Fruit fly (Drosophila melanogaster) whole organism, embryonic: ENCODE measurements around the gene CG31131.

Experiments used
- Adf1 ChIP-seq: fragments of 200-800 bp; sonication (Bioruptor generic); IDR thresholded peaks from 2 replicates; pipeline ENCODE4 v1.3.6; 2022; ENCODE audit warnings: missing biosample characterization, missing genetic modification characterization
- CG10209 ChIP-seq: fragments of 200-800 bp; sonication (Bioruptor generic); optimal IDR thresholded peaks from 3 replicates; lab custom pipeline; 2017; ENCODE audit warnings: missing biosample characterization, mild to moderate bottlenecking, missing genetic modification characterization, missing genetic modification reagents
- CG1024 ChIP-seq: fragments of 200-800 bp; sonication (Bioruptor generic); IDR thresholded peaks from 2 replicates; pipeline ENCODE4 v1.3.6; 2022; ENCODE audit warnings: missing biosample characterization, missing genetic modification characterization
- CG10543 ChIP-seq: fragments of 200-800 bp; sonication (Bioruptor generic); optimal IDR thresholded peaks from 3 replicates; lab custom pipeline; 2017; ENCODE audit warnings: missing biosample characterization, mild to moderate bottlenecking, missing genetic modification characterization, moderate library complexity
- CG10959 ChIP-seq: fragments of 200-800 bp; sonication (Bioruptor generic); IDR thresholded peaks from 2 replicates; pipeline ENCODE4 v1.3.6; 2022; ENCODE audit warnings: missing biosample characterization, missing genetic modification characterization
- CG11723 ChIP-seq: fragments of 200-800 bp; sonication (Bioruptor generic); optimal IDR thresholded peaks from 2 replicates; lab custom pipeline; 2017; ENCODE audit warnings: missing biosample characterization, mild to moderate bottlenecking, missing genetic modification characterization
- CG13894 ChIP-seq: fragments of 200-800 bp; sonication (Bioruptor generic); optimal IDR thresholded peaks from 3 replicates; lab custom pipeline; 2018; ENCODE audit warnings: missing biosample characterization, mild to moderate bottlenecking, missing genetic modification characterization, moderate library complexity
- CG15514 ChIP-seq: fragments of 200-800 bp; sonication (Bioruptor generic); optimal IDR thresholded peaks from 3 replicates; lab custom pipeline; 2017; ENCODE audit warnings: missing biosample characterization, missing genetic modification characterization, mild to moderate bottlenecking, moderate library complexity, missing genetic modification reagents
- CG1602 ChIP-seq: fragments of 200-800 bp; sonication (Bioruptor generic); optimal IDR thresholded peaks from 3 replicates; lab custom pipeline; 2016; ENCODE audit warnings: missing biosample characterization, missing genetic modification characterization
- CG16779 ChIP-seq: fragments of 200-800 bp; sonication (Bioruptor generic); IDR thresholded peaks from 2 replicates; pipeline ENCODE4 v1.3.6; 2022; ENCODE audit warnings: missing biosample characterization, missing genetic modification characterization
- CG18599 ChIP-seq: fragments of 200-800 bp; sonication (Bioruptor generic); optimal IDR thresholded peaks from 3 replicates; lab custom pipeline; 2017; ENCODE audit warnings: missing biosample characterization, missing genetic modification characterization, mild to moderate bottlenecking, moderate library complexity, missing genetic modification reagents
- CG2199 ChIP-seq: fragments of 200-800 bp; sonication (Bioruptor generic); IDR thresholded peaks from 3 replicates; pipeline ENCODE4 v1.3.6; 2022; ENCODE audit warnings: missing biosample characterization, missing genetic modification characterization
- CG30403 ChIP-seq: fragments of 200-800 bp; sonication (Bioruptor generic); optimal IDR thresholded peaks from 3 replicates; lab custom pipeline; 2016; ENCODE audit warnings: missing biosample characterization, missing genetic modification characterization
- CG3407 ChIP-seq: fragments of 200-800 bp; sonication (Bioruptor generic); optimal IDR thresholded peaks from 2 replicates; lab custom pipeline; 2018; ENCODE audit warnings: missing biosample characterization, mild to moderate bottlenecking, missing genetic modification characterization
- CG34224 ChIP-seq: fragments of 200-800 bp; sonication (Bioruptor generic); IDR thresholded peaks from 3 replicates; pipeline ENCODE4 v1.3.6; 2022; ENCODE audit warnings: missing biosample characterization, missing genetic modification characterization; ENCODE audit not compliant: partially characterized antibody
- CG34422 ChIP-seq: fragments of 200-800 bp; sonication (Bioruptor generic); IDR thresholded peaks from 3 replicates; pipeline ENCODE4 v1.3.6; 2022; ENCODE audit warnings: missing biosample characterization, missing genetic modification characterization
- CG5953 ChIP-seq: fragments of 200-800 bp; sonication (Bioruptor generic); IDR thresholded peaks from 2 replicates; pipeline ENCODE4 v1.3.6; 2022; ENCODE audit warnings: missing biosample characterization, missing genetic modification characterization
- CG6272 ChIP-seq: fragments of 200-800 bp; sonication (Bioruptor generic); IDR thresholded peaks from 2 replicates; pipeline ENCODE4 v1.3.6; 2022; ENCODE audit warnings: missing biosample characterization, missing genetic modification characterization
- CG7556 ChIP-seq: fragments of 200-800 bp; sonication (Bioruptor generic); optimal IDR thresholded peaks from 2 replicates; lab custom pipeline; 2017; ENCODE audit warnings: missing biosample characterization, mild to moderate bottlenecking, missing genetic modification characterization
- CG7987 ChIP-seq: fragments of 200-800 bp; sonication (Bioruptor generic); optimal IDR thresholded peaks from 2 replicates; lab custom pipeline; 2018; ENCODE audit warnings: missing biosample characterization, mild to moderate bottlenecking, missing genetic modification characterization, moderate library complexity
- Deaf1 ChIP-seq: fragments of 200-800 bp; optimal IDR thresholded peaks from 3 replicates; lab custom pipeline; 2019; ENCODE audit warnings: missing biosample characterization, mild to moderate bottlenecking, missing genetic modification characterization, moderate library complexity
- Dip2 ChIP-seq: fragments of 200-800 bp; sonication (Bioruptor generic); IDR thresholded peaks from 2 replicates; pipeline ENCODE4 v1.3.6; 2022; ENCODE audit warnings: missing biosample characterization, missing genetic modification characterization
- Dll ChIP-seq: fragments of 200-800 bp; sonication (Bioruptor generic); IDR thresholded peaks from 4 replicates; pipeline ENCODE4 v1.3.6; 2022; ENCODE audit warnings: missing biosample characterization, missing genetic modification characterization; ENCODE audit not compliant: partially characterized antibody
- Fer3 ChIP-seq: fragments of 200-800 bp; sonication (Bioruptor generic); optimal IDR thresholded peaks from 2 replicates; lab custom pipeline; 2018; ENCODE audit warnings: missing biosample characterization, mild to moderate bottlenecking, missing genetic modification characterization, moderate library complexity
- Nf-YC ChIP-seq: fragments of 200-800 bp; optimal IDR thresholded peaks from 3 replicates; lab custom pipeline; 2019; ENCODE audit warnings: missing biosample characterization, mild to moderate bottlenecking, missing genetic modification characterization, moderate library complexity
- Rfx ChIP-seq: fragments of 200-800 bp; sonication (Bioruptor generic); IDR thresholded peaks from 2 replicates; pipeline ENCODE4 v1.3.6; 2022; ENCODE audit warnings: missing biosample characterization, missing genetic modification characterization
- Stat92E ChIP-seq, 3 experiments: fragments of >200 bp in 2 of 3; fragments of 200-800 bp in 1 of 3; sonication (Bioruptor generic) in 1 of 3; optimal IDR thresholded peaks; 2 replicates each; lab custom pipeline; 2017 to 2019; ENCODE audit warnings: missing biosample characterization in 3 of 3, missing genetic modification characterization in 3 of 3, mild to moderate bottlenecking in 1 of 3, moderate library complexity in 1 of 3
- TFAM ChIP-seq: fragments of 200-800 bp; sonication (Bioruptor generic); optimal IDR thresholded peaks from 2 replicates; lab custom pipeline; 2017; ENCODE audit warnings: missing biosample characterization, missing genetic modification characterization, inconsistent platforms
- Tbp ChIP-seq: fragments of >200 bp; optimal IDR thresholded peaks from 2 replicates; lab custom pipeline; 2018; ENCODE audit warnings: missing biosample characterization, missing genetic modification characterization
- Trl ChIP-seq, 3 experiments: fragments of >200 bp in 2 of 3; fragments of 200-800 bp in 1 of 3; sonication (Bioruptor generic) in 1 of 3; optimal IDR thresholded peaks; 2 replicates in 1 of 3; 3 replicates in 2 of 3; lab custom pipeline; 2016 to 2017; ENCODE audit warnings: missing biosample characterization in 1 of 3, missing genetic modification characterization in 1 of 3
- amos ChIP-seq: fragments of 200-800 bp; sonication (Bioruptor generic); IDR thresholded peaks from 2 replicates; pipeline ENCODE4 v1.3.6; 2022; ENCODE audit warnings: missing biosample characterization, missing genetic modification characterization; ENCODE audit not compliant: partially characterized antibody
- ap ChIP-seq: fragments of 200-800 bp; sonication (Bioruptor generic); IDR thresholded peaks from 2 replicates; pipeline ENCODE4 v1.3.6; 2022; ENCODE audit warnings: missing biosample characterization, missing genetic modification characterization
- dm ChIP-seq: fragments of 200-800 bp; sonication (Bioruptor generic); optimal IDR thresholded peaks from 3 replicates; lab custom pipeline; 2016; ENCODE audit warnings: missing biosample characterization, missing genetic modification characterization
- dpn ChIP-seq, 2 experiments: fragments of 200-800 bp; sonication (Bioruptor generic); optimal IDR thresholded peaks; 3 replicates each; lab custom pipeline; 2016; ENCODE audit warnings: missing biosample characterization in 2 of 2, missing genetic modification characterization in 2 of 2
- fd64A ChIP-seq: fragments of 200-800 bp; sonication (Bioruptor generic); optimal IDR thresholded peaks from 3 replicates; lab custom pipeline; 2018; ENCODE audit warnings: missing biosample characterization, mild to moderate bottlenecking, missing genetic modification characterization
- gro ChIP-seq: fragments of 200-800 bp; sonication (Bioruptor generic); optimal IDR thresholded peaks from 2 replicates; lab custom pipeline; 2016; ENCODE audit warnings: missing biosample characterization, missing genetic modification characterization
- insv ChIP-seq, 2 experiments: fragments of 200-800 bp; sonication (Bioruptor generic); optimal IDR thresholded peaks; 3 replicates each; lab custom pipeline; 2016 to 2018; ENCODE audit warnings: missing biosample characterization in 2 of 2, missing genetic modification characterization in 2 of 2
- ken ChIP-seq: fragments of 200-800 bp; sonication (Bioruptor generic); IDR thresholded peaks from 3 replicates; pipeline ENCODE4 v1.3.6; 2022; ENCODE audit warnings: missing biosample characterization, missing genetic modification characterization
- lab ChIP-seq: fragments of 200-800 bp; sonication (Bioruptor generic); optimal IDR thresholded peaks from 3 replicates; lab custom pipeline; 2017; ENCODE audit warnings: missing biosample characterization, missing genetic modification characterization, mild to moderate bottlenecking, moderate library complexity, missing genetic modification reagents
- nom ChIP-seq: fragments of 200-800 bp; sonication (Bioruptor generic); optimal IDR thresholded peaks from 2 replicates; lab custom pipeline; 2017; ENCODE audit warnings: missing biosample characterization, missing genetic modification characterization, mild to moderate bottlenecking, moderate library complexity, missing genetic modification reagents
- psq ChIP-seq: fragments of 200-800 bp; sonication (Bioruptor generic); optimal IDR thresholded peaks from 2 replicates; lab custom pipeline; 2017; ENCODE audit warnings: missing biosample characterization, missing genetic modification characterization
- repo ChIP-seq: fragments of 200-800 bp; sonication (Bioruptor generic); optimal IDR thresholded peaks from 2 replicates; lab custom pipeline; 2016; ENCODE audit warnings: missing biosample characterization, missing genetic modification characterization
- schlank ChIP-seq: fragments of 200-800 bp; sonication (Bioruptor generic); optimal IDR thresholded peaks from 2 replicates; lab custom pipeline; 2018; ENCODE audit warnings: missing biosample characterization, mild to moderate bottlenecking, missing genetic modification characterization
- sens ChIP-seq: fragments of 200-800 bp; sonication (Bioruptor generic); peaks from one replicate; lab custom pipeline; 2016; ENCODE audit warnings: missing biosample characterization, missing genetic modification characterization
- sisA ChIP-seq: fragments of 200-800 bp; sonication (Bioruptor generic); IDR thresholded peaks from 2 replicates; pipeline ENCODE4 v1.3.6; 2022; ENCODE audit warnings: missing biosample characterization, missing genetic modification characterization
- tll ChIP-seq, 2 experiments: fragments of 200-800 bp in 1 of 2; fragments of >200 bp in 1 of 2; sonication (Bioruptor generic) in 1 of 2; optimal IDR thresholded peaks; 2 replicates each; lab custom pipeline; 2017 to 2019; ENCODE audit warnings: missing biosample characterization in 2 of 2, missing genetic modification characterization in 2 of 2, mild to moderate bottlenecking in 1 of 2, moderate library complexity in 1 of 2

CG31131 gene

DNA sequence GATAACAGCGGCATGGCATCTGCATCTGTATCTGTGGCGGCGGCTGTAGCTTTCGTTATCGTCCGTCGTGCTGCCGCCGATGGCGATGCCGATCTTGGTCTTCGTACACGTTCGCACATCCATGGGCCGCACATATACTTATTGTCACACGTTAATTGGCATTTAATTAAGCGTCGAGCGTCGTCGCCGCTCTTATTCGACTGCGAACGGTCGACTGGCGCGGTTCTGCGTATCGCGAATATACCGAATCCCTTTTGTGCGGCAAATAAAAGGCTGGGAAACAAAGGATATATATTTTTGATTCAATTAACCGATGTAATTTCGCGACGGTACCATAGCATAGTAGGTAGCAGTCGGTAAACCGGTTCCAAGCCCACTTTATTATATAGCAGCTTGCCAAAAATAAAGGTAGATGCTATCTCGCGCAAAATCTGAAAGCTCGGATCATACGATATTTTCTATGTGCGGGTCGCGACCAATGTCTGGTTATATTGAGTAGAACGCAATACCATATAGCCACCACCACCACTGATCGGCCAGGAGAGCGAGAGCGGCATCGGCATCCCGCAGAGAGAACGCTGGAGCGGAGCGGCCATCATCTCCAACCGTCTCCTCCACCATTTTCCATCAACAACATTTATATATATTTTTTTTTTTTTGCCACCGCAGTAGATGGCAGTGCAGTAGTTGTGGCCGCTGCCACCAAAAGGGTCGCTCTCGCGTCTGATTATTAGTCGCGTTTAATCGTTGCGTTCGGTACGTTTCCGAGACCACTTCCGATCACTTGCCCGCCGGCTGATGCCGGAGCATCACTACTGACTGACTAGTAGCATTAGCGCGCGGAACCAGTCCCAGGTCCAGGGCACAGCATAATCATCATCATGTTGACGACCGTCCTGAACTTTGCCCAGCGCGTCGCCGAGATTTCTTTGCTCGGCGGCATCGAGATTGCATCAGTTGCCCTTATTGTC, 37.7 kb downstream of the CG31131 start, which contains the start of gene mino (continued):
- TF ChIP-seq CG34422 (GFP tag; lab: Robert Waterston, UW) (peak; percentile 21; the same call in 1 of the 3 replicates), Tbp (GFP tag; lab: Kevin White, UChicago) (no peak), dpn (GFP tag; optimal IDR thresholded peaks at IDR 0.05; lab: Kevin White, UChicago) (no peak), sisA (GFP tag; lab: Robert Waterston, UW) (no peak), CG3407 (GFP tag; lab: Kevin White, UChicago) (no peak), CG11723 (GFP tag; lab: Kevin White, UChicago) (no peak), Stat92E (GFP tag; optimal IDR thresholded peaks at IDR 0.05; lab: Kevin White, UChicago) (no peak), CG18599 (GFP tag; lab: Kevin White, UChicago) (peak; percentile 7), TFAM (GFP tag; lab: Kevin White, UChicago) (no peak), CG1602 (GFP tag; lab: Kevin White, UChicago) (no peak), CG10959 (GFP tag; lab: Robert Waterston, UW) (no peak), Adf1 (GFP tag; lab: Robert Waterston, UW) (peak; percentile 40; the same call in 1 of the 2 replicates), CG7556 (GFP tag; lab: Kevin White, UChicago) (no peak), CG10543 (GFP tag; lab: Kevin White, UChicago) (peak; percentile 83), Fer3 (tag; lab: Kevin White, UChicago) (no peak), CG10209 (no peak), amos (GFP tag; lab: Robert Waterston, UW) (no peak; the same call in 1 of the 2 replicates), psq (no peak), CG6272 (GFP tag; lab: Robert Waterston, UW) (no peak), Rfx (GFP tag; lab: Robert Waterston, UW) (0 out of 2 replicates have a peak, but pooled peaks have one; percentile 4), Trl (optimal IDR thresholded peaks at IDR 0.05; lab: Kevin White, UChicago) (peak in 1 of 2 experiments; percentile 62), Trl (GFP tag; optimal IDR thresholded peaks at IDR 0.05; lab: Kevin White, UChicago) (no peak), insv (GFP tag; optimal IDR thresholded peaks at IDR 0.05; lab: Kevin White, UChicago) (no peak), Dll (GFP tag; lab: Robert Waterston, UW) (0 out of 4 replicates have a peak, but pooled peaks have one; percentile 10), sens (GFP tag; lab: Kevin White, UChicago) (peak; percentile 45), gro (GFP tag; lab: Kevin White, UChicago) (peak; percentile 11), CG34224 (GFP tag; lab: Robert Waterston, UW) (0 out of 3 replicates have a peak, but pooled peaks have one; percentile 16), schlank (peak; percentile 3), Nf-YC (tag; lab: Kevin White, UChicago) (no peak), CG5953 (GFP tag; lab: Robert Waterston, UW) (peak; percentile 34; the same call in 1 of the 2 replicates), CG30403 (no peak), tll (GFP tag; optimal IDR thresholded peaks at IDR 0.05; lab: Kevin White, UChicago) (no peak), fd64A (GFP tag; lab: Kevin White, UChicago) (no peak), nom (peak; percentile 94), Dip2 (GFP tag; lab: Robert Waterston, UW) (no peak), CG15514 (GFP tag; lab: Kevin White, UChicago) (peak; percentile 68), repo (no peak), ken (0 out of 3 replicates have a peak, but pooled peaks have one; percentile 21), CG16779 (no peak), CG1024 (GFP tag; lab: Robert Waterston, UW) (no peak), CG2199 (GFP tag; lab: Robert Waterston, UW) (0 out of 3 replicates have a peak, but pooled peaks have one; percentile 40), lab (GFP tag; lab: Kevin White, UChicago) (peak; percentile 21), ap (GFP tag; lab: Robert Waterston, UW) (no peak), CG7987 (GFP tag; lab: Kevin White, UChicago) (peak; percentile 67), CG13894 (tag; lab: Kevin White, UChicago) (peak; percentile 99), Deaf1 (tag; lab: Kevin White, UChicago) (peak; percentile 93), dm (GFP tag; lab: Kevin White, UChicago) (no peak)
